Fruit fly (Drosophila melanogaster) whole organism, embryonic: ENCODE data around the gene CG2187.
A peak's percentile ranks its signal among the peaks of the same experiment; 100 is the strongest.

Experiments
- Awh ChIP-seq: fragments of 200-800 bp; sonication (Bioruptor generic); IDR thresholded peaks from 2 replicates; pipeline ENCODE4, ENCODE4 v1.3.6; 2022; ENCODE audit warnings: missing biosample characterization, missing genetic modification characterization
- Bdp1 ChIP-seq: fragments of 200-800 bp; sonication (Bioruptor generic); optimal IDR thresholded peaks from 3 replicates; lab custom pipeline; 2016; ENCODE audit warnings: missing biosample characterization, missing genetic modification characterization
- Bteb2 ChIP-seq: fragments of 200-800 bp; sonication (Bioruptor generic); optimal IDR thresholded peaks from 2 replicates; lab custom pipeline; 2016; ENCODE audit warnings: missing biosample characterization, missing genetic modification characterization
- CG10543 ChIP-seq: fragments of 200-800 bp; sonication (Bioruptor generic); optimal IDR thresholded peaks from 3 replicates; lab custom pipeline; 2017; ENCODE audit warnings: missing biosample characterization, mild to moderate bottlenecking, missing genetic modification characterization, moderate library complexity
- CG12299 ChIP-seq: fragments of 200-800 bp; sonication (Bioruptor generic); optimal IDR thresholded peaks from 2 replicates; lab custom pipeline; 2018; ENCODE audit warnings: missing biosample characterization, mild to moderate bottlenecking, missing genetic modification characterization
- CG13296 ChIP-seq: fragments of 200-800 bp; sonication (Bioruptor generic); optimal IDR thresholded peaks from 3 replicates; lab custom pipeline; 2018; ENCODE audit warnings: missing biosample characterization, mild to moderate bottlenecking, missing genetic modification characterization
- CG14710 ChIP-seq: fragments of 200-800 bp; sonication (Bioruptor generic); optimal IDR thresholded peaks from 3 replicates; lab custom pipeline; 2019; ENCODE audit warnings: missing biosample characterization, mild to moderate bottlenecking, missing genetic modification characterization, moderate library complexity
- CG15479 ChIP-seq: fragments of 200-800 bp; sonication (Bioruptor generic); optimal IDR thresholded peaks from 3 replicates; lab custom pipeline; 2019; ENCODE audit warnings: missing biosample characterization, mild to moderate bottlenecking, missing genetic modification characterization, moderate library complexity
- CG15601 ChIP-seq: fragments of 200-800 bp; sonication (Bioruptor generic); optimal IDR thresholded peaks from 3 replicates; lab custom pipeline; 2019; ENCODE audit warnings: missing biosample characterization, mild to moderate bottlenecking, missing genetic modification characterization, moderate library complexity
- CG1602 ChIP-seq: fragments of 200-800 bp; sonication (Bioruptor generic); optimal IDR thresholded peaks from 3 replicates; lab custom pipeline; 2016; ENCODE audit warnings: missing biosample characterization, missing genetic modification characterization
- CG1603 ChIP-seq: fragments of 200-800 bp; sonication (Bioruptor generic); optimal IDR thresholded peaks from 2 replicates; lab custom pipeline; 2019; ENCODE audit warnings: missing biosample characterization, mild to moderate bottlenecking, missing genetic modification characterization, moderate library complexity
- CG16815 ChIP-seq: fragments of 200-800 bp; sonication (Bioruptor generic); optimal IDR thresholded peaks from 3 replicates; lab custom pipeline; 2017; ENCODE audit warnings: missing biosample characterization, mild to moderate bottlenecking, missing genetic modification characterization
- CG17359 ChIP-seq: fragments of 200-800 bp; sonication (Bioruptor generic); optimal IDR thresholded peaks from 3 replicates; lab custom pipeline; 2018; ENCODE audit warnings: missing biosample characterization, mild to moderate bottlenecking, missing genetic modification characterization, moderate library complexity
- CG3163 ChIP-seq: fragments of 200-800 bp; sonication (Bioruptor generic); optimal IDR thresholded peaks from 3 replicates; lab custom pipeline; 2016; ENCODE audit warnings: missing biosample characterization, missing genetic modification characterization
- CG34376 ChIP-seq: fragments of 200-800 bp; sonication (Bioruptor generic); optimal IDR thresholded peaks from 2 replicates; lab custom pipeline; 2018; ENCODE audit warnings: missing biosample characterization, mild to moderate bottlenecking, missing genetic modification characterization
- CG3847 ChIP-seq: fragments of 200-800 bp; sonication (Bioruptor generic); IDR thresholded peaks from 2 replicates; pipeline ENCODE4 v1.3.6; 2022; ENCODE audit warnings: missing biosample characterization, missing genetic modification characterization
- CG4404 ChIP-seq: fragments of 200-800 bp; sonication (Bioruptor generic); IDR thresholded peaks from 2 replicates; pipeline ENCODE4 v1.3.6; 2022; ENCODE audit warnings: missing biosample characterization, missing genetic modification characterization
- CG6854 ChIP-seq: fragments of 200-800 bp; sonication (Bioruptor generic); optimal IDR thresholded peaks from 3 replicates; lab custom pipeline; 2017; ENCODE audit warnings: missing biosample characterization, mild to moderate bottlenecking, missing genetic modification characterization
- CG7786 ChIP-seq: fragments of 200-800 bp; sonication (Bioruptor generic); optimal IDR thresholded peaks from 2 replicates; lab custom pipeline; 2016; ENCODE audit warnings: missing biosample characterization, missing genetic modification characterization
- CG8089 ChIP-seq: fragments of 200-800 bp; sonication (Bioruptor generic); optimal IDR thresholded peaks from 3 replicates; lab custom pipeline; 2016; ENCODE audit warnings: missing biosample characterization, missing genetic modification characterization
- CG8924 ChIP-seq: fragments of 200-800 bp; optimal IDR thresholded peaks from 3 replicates; lab custom pipeline; 2019; ENCODE audit warnings: missing biosample characterization, mild to moderate bottlenecking, missing genetic modification characterization, moderate library complexity
- CoRest ChIP-seq: fragments of 200-800 bp; sonication (Bioruptor generic); optimal IDR thresholded peaks from 3 replicates; lab custom pipeline; 2018; ENCODE audit warnings: missing biosample characterization, mild to moderate bottlenecking, missing genetic modification characterization, moderate library complexity
- CrebB ChIP-seq: fragments of 200-800 bp; sonication (Bioruptor generic); optimal IDR thresholded peaks from 3 replicates; lab custom pipeline; 2018; ENCODE audit warnings: missing biosample characterization, mild to moderate bottlenecking, missing genetic modification characterization
- Dek ChIP-seq: fragments of 200-800 bp; sonication (Bioruptor generic); optimal IDR thresholded peaks from 3 replicates; lab custom pipeline; 2019; ENCODE audit warnings: missing biosample characterization, mild to moderate bottlenecking, missing genetic modification characterization, moderate library complexity
- Doc3 ChIP-seq: fragments of 200-800 bp; sonication (Bioruptor generic); IDR thresholded peaks from 3 replicates; pipeline ENCODE4 v1.3.6; 2022; ENCODE audit warnings: missing biosample characterization, missing genetic modification characterization; ENCODE audit not compliant: partially characterized antibody
- Mad ChIP-seq: fragments of 200-800 bp; sonication (Bioruptor generic); optimal IDR thresholded peaks from 2 replicates; lab custom pipeline; 2016; ENCODE audit warnings: missing biosample characterization, missing genetic modification characterization
- Neu2 ChIP-seq: fragments of 200-800 bp; sonication (Bioruptor generic); optimal IDR thresholded peaks from 3 replicates; lab custom pipeline; 2016; ENCODE audit warnings: missing biosample characterization, missing genetic modification characterization, borderline replicate concordance
- PHDP ChIP-seq: fragments of 200-800 bp; sonication (Bioruptor generic); optimal IDR thresholded peaks from 3 replicates; lab custom pipeline; 2018; ENCODE audit warnings: missing biosample characterization, mild to moderate bottlenecking, missing genetic modification characterization, moderate library complexity
- Rfx ChIP-seq: fragments of 200-800 bp; sonication (Bioruptor generic); IDR thresholded peaks from 2 replicates; pipeline ENCODE4 v1.3.6; 2022; ENCODE audit warnings: missing biosample characterization, missing genetic modification characterization
- Scr ChIP-seq: fragments of 200-800 bp; sonication (Bioruptor generic); IDR thresholded peaks from 2 replicates; pipeline ENCODE4 v1.3.6; 2022; ENCODE audit warnings: missing biosample characterization, missing genetic modification characterization; ENCODE audit not compliant: partially characterized antibody
- amos ChIP-seq: fragments of 200-800 bp; sonication (Bioruptor generic); IDR thresholded peaks from 2 replicates; pipeline ENCODE4 v1.3.6; 2022; ENCODE audit warnings: missing biosample characterization, missing genetic modification characterization; ENCODE audit not compliant: partially characterized antibody
- ap ChIP-seq: fragments of 200-800 bp; sonication (Bioruptor generic); IDR thresholded peaks from 2 replicates; pipeline ENCODE4 v1.3.6; 2022; ENCODE audit warnings: missing biosample characterization, missing genetic modification characterization
- ara ChIP-seq: fragments of 200-800 bp; sonication (Bioruptor generic); IDR thresholded peaks from 2 replicates; pipeline ENCODE4 v1.3.6; 2022; ENCODE audit warnings: missing biosample characterization, missing genetic modification characterization
- az2 ChIP-seq: fragments of 200-800 bp; sonication (Bioruptor generic); optimal IDR thresholded peaks from 3 replicates; lab custom pipeline; 2016; ENCODE audit warnings: missing biosample characterization, missing genetic modification characterization
- btn ChIP-seq: fragments of 200-800 bp; sonication (Bioruptor generic); optimal IDR thresholded peaks from 2 replicates; lab custom pipeline; 2016; ENCODE audit warnings: missing biosample characterization, missing genetic modification characterization
- cg ChIP-seq: fragments of 200-800 bp; sonication (Bioruptor generic); optimal IDR thresholded peaks from 3 replicates; lab custom pipeline; 2019; ENCODE audit warnings: missing biosample characterization, mild to moderate bottlenecking, missing genetic modification characterization, moderate library complexity
- chinmo ChIP-seq: fragments of 200-800 bp; sonication (Bioruptor generic); IDR thresholded peaks from 4 replicates; pipeline ENCODE4 v1.3.6; 2022; ENCODE audit warnings: missing biosample characterization, missing genetic modification characterization; ENCODE audit not compliant: partially characterized antibody
- crc ChIP-seq: fragments of 200-800 bp; sonication (Bioruptor generic); optimal IDR thresholded peaks from 2 replicates; lab custom pipeline; 2016; ENCODE audit warnings: missing biosample characterization, missing genetic modification characterization
- dm ChIP-seq: fragments of 200-800 bp; sonication (Bioruptor generic); optimal IDR thresholded peaks from 3 replicates; lab custom pipeline; 2016; ENCODE audit warnings: missing biosample characterization, missing genetic modification characterization
- lab ChIP-seq: fragments of 200-800 bp; sonication (Bioruptor generic); optimal IDR thresholded peaks from 3 replicates; lab custom pipeline; 2017; ENCODE audit warnings: missing biosample characterization, missing genetic modification characterization, mild to moderate bottlenecking, moderate library complexity, missing genetic modification reagents
- nerfin-1 ChIP-seq: fragments of 200-800 bp; sonication (Bioruptor generic); optimal IDR thresholded peaks from 3 replicates; lab custom pipeline; 2019; ENCODE audit warnings: missing biosample characterization, mild to moderate bottlenecking, missing genetic modification characterization, moderate library complexity
- nerfin-2 ChIP-seq: fragments of 200-800 bp; sonication (Bioruptor generic); IDR thresholded peaks from 2 replicates; pipeline ENCODE4 v1.3.6; 2022; ENCODE audit warnings: missing biosample characterization, missing genetic modification characterization; ENCODE audit not compliant: partially characterized antibody
- p53 ChIP-seq: fragments of 200-800 bp; sonication (Bioruptor generic); optimal IDR thresholded peaks from 2 replicates; lab custom pipeline; 2016; ENCODE audit warnings: missing biosample characterization, missing genetic modification characterization
- pho ChIP-seq: fragments of 200-800 bp; sonication (Bioruptor generic); optimal IDR thresholded peaks from 2 replicates; lab custom pipeline; 2016; ENCODE audit warnings: missing biosample characterization, missing genetic modification characterization
- psq ChIP-seq: fragments of 200-800 bp; sonication (Bioruptor generic); optimal IDR thresholded peaks from 2 replicates; lab custom pipeline; 2017; ENCODE audit warnings: missing biosample characterization, missing genetic modification characterization
- unpg ChIP-seq: fragments of 200-800 bp; sonication (Bioruptor generic); optimal IDR thresholded peaks from 3 replicates; lab custom pipeline; 2018; ENCODE audit warnings: missing biosample characterization, mild to moderate bottlenecking, missing genetic modification characterization, moderate library complexity
- zfh1 ChIP-seq: fragments of 200-800 bp; sonication (Bioruptor generic); IDR thresholded peaks from 3 replicates; pipeline ENCODE4 v1.3.6; 2022; ENCODE audit warnings: missing biosample characterization, missing genetic modification characterization
- zfh2 ChIP-seq: fragments of 200-800 bp; sonication (Bioruptor generic); optimal IDR thresholded peaks from 2 replicates; lab custom pipeline; 2016; ENCODE audit warnings: missing biosample characterization, missing genetic modification characterization

Gene CG2187

DNA sequence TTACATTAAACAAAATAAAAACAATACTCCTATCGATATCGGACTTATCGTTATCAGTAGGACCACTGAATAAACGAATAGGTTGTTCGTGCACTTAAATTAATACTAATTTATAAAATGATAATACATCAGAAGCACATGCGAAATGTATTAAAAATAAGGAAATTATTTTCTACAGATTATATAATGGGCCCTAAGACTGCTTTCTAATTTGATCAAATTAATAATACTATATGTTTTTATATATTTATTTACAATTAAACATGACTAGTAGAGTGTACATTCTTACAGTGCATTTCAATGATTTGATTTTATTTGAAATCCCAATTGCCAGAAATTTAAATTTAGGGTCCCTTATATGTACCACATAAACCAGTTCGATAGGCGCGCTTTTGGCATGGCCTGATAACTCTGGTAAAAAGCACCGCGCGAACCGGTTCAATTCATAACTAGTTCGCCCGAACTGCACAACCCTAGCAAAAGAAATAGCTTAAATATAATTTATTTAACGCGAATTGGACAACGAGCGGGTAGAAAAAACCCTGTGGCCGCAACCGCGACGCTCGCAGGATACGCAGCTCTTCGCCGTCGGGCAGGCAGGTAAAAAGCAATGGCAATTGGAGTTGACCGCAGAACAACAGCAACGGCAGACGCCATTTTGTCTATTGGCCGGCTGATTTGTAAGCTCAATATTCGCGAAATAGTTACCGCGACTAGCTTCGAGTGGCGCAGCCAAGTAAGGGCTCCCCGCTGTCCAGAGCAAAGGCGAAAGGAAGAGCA, 18.3 kb upstream of the CG2187 start, which contains the start of the genes CG2126 and faf (continued):
- TF ChIP-seq Rfx (GFP tag; lab: Robert Waterston, UW) = peak; percentile 86
- peak; percentile 74 for TF ChIP-seq CG15601 (tag; lab: Kevin White, UChicago)
- no peak for TF ChIP-seq btn (GFP tag; lab: Kevin White, UChicago)
- peak; percentile 54 for TF ChIP-seq CG16815
- peak; percentile 14 for TF ChIP-seq CG6854
- peak; percentile 56 for TF ChIP-seq CG7786 (GFP tag; lab: Kevin White, UChicago)
- no peak for TF ChIP-seq crc (GFP tag; lab: Kevin White, UChicago)
- peak; percentile 59 for TF ChIP-seq Scr (GFP tag; lab: Robert Waterston, UW)
- TF ChIP-seq unpg (GFP tag; lab: Kevin White, UChicago) = peak; percentile 82
- no peak for TF ChIP-seq CG1603 (tag; lab: Kevin White, UChicago)
- TF ChIP-seq CG3163 (GFP tag; lab: Kevin White, UChicago) = no peak
- TF ChIP-seq Doc3 (GFP tag; lab: Robert Waterston, UW) = 0 out of 3 replicates have a peak, but pooled peaks have one; percentile 45
- TF ChIP-seq dm = peak; percentile 11
- TF ChIP-seq Bteb2 (GFP tag; lab: Kevin White, UChicago) = peak; percentile 41
- no peak for TF ChIP-seq ap (GFP tag; lab: Robert Waterston, UW)
- no peak for TF ChIP-seq lab (GFP tag; lab: Kevin White, UChicago)
- TF ChIP-seq ara = peak; percentile 62; the same call in 1 of the 2 replicates
- TF ChIP-seq p53 (GFP tag; lab: Kevin White, UChicago) = no peak
- peak; percentile 78 for TF ChIP-seq CG17359 (tag; lab: Kevin White, UChicago)
- TF ChIP-seq CG1602 (GFP tag; lab: Kevin White, UChicago) = peak; percentile 72
- peak; percentile 72; the same call in 2 of the 3 replicates for TF ChIP-seq zfh1
- peak; percentile 83 for TF ChIP-seq CG10543
- TF ChIP-seq CG3847 = peak; percentile 71
- TF ChIP-seq PHDP = peak; percentile 82
- TF ChIP-seq CrebB (tag; lab: Kevin White, UChicago) = no peak
- TF ChIP-seq CG15479 = no peak
- peak; percentile 70 for TF ChIP-seq CG12299
- peak; percentile 86 for TF ChIP-seq CoRest (tag; lab: Kevin White, UChicago)
- TF ChIP-seq pho (GFP tag; lab: Kevin White, UChicago) = peak; percentile 65
- TF ChIP-seq CG8924 (tag; lab: Kevin White, UChicago) = peak; percentile 90
- peak; percentile 21 for TF ChIP-seq CG8089 (GFP tag; lab: Kevin White, UChicago)
- peak; percentile 86 for TF ChIP-seq CG14710 (tag; lab: Kevin White, UChicago)
- TF ChIP-seq chinmo = no peak
- TF ChIP-seq psq (GFP tag; lab: Kevin White, UChicago) = peak; percentile 35
- peak; percentile 79 for TF ChIP-seq Dek (tag; lab: Kevin White, UChicago)
- peak; percentile 42 for TF ChIP-seq CG4404 (GFP tag; lab: Robert Waterston, UW)
- peak; percentile 44; the same call in 1 of the 2 replicates for TF ChIP-seq amos (GFP tag; lab: Robert Waterston, UW)
- no peak for TF ChIP-seq Mad (GFP tag; lab: Kevin White, UChicago)
- no peak for TF ChIP-seq cg (GFP tag; lab: Kevin White, UChicago)
- peak; percentile 53 for TF ChIP-seq zfh2 (GFP tag; lab: Kevin White, UChicago)
- no peak; the same call in 1 of the 2 replicates for TF ChIP-seq nerfin-2 (GFP tag; lab: Robert Waterston, UW)
- TF ChIP-seq Awh (GFP tag; lab: Robert Waterston, UW) = 0 out of 2 replicates have a peak, but pooled peaks have one; percentile 48
- peak; percentile 45 for TF ChIP-seq nerfin-1
- peak; percentile 22 for TF ChIP-seq CG34376
- TF ChIP-seq CG13296 (GFP tag; lab: Kevin White, UChicago) = peak; percentile 76
- no peak for TF ChIP-seq Neu2 (GFP tag; lab: Kevin White, UChicago)
- peak; percentile 46 for TF ChIP-seq Bdp1
- peak; percentile 75 for TF ChIP-seq az2 (GFP tag; lab: Kevin White, UChicago)
